Worm (Caenorhabditis elegans) whole organism, L4 larva: ENCODE results near the gene T24D8.6.

Experiments used
- D1046.2 ChIP-seq: fragments of 200-800 bp; sonication (Bioruptor generic); IDR thresholded peaks from 2 replicates; pipeline ENCODE4 v1.3.6; 2022; ENCODE audit warnings: missing genetic modification characterization, missing compliant biosample characterization
- Y48G9A.11 ChIP-seq: fragments of 200-800 bp; sonication (Bioruptor generic); IDR thresholded peaks from 2 replicates; pipeline ENCODE4 v1.3.6; 2022; ENCODE audit warnings: missing genetic modification reagents, missing genetic modification characterization, missing compliant biosample characterization
- ZK546.5 ChIP-seq, 2 experiments: sonication (generic microtip); optimal IDR thresholded peaks; 2 replicates each; lab custom pipeline; 2017; ENCODE audit warnings: missing biosample characterization in 2 of 2, missing genetic modification characterization in 2 of 2
- aha-1 ChIP-seq: fragments of 150-350 bp; peaks from one replicate; lab custom pipeline; 2014; ENCODE audit warnings: missing biosample characterization, missing genetic modification characterization
- ceh-32 ChIP-seq: sonication (generic microtip); optimal IDR thresholded peaks from 2 replicates; lab custom pipeline; 2016; ENCODE audit warnings: mild to moderate bottlenecking, missing genetic modification characterization, missing compliant biosample characterization; ENCODE audit not compliant: poor library complexity
- ceh-82 ChIP-seq: sonication (generic microtip); optimal IDR thresholded peaks from 2 replicates; lab custom pipeline; 2017; ENCODE audit warnings: missing biosample characterization, missing genetic modification characterization
- daf-16 ChIP-seq, 3 experiments: sonication (generic microtip); optimal IDR thresholded peaks; 2 replicates each; lab custom pipeline; 2016 to 2017; ENCODE audit warnings: missing genetic modification characterization in 3 of 3, missing genetic modification reagents in 3 of 3, mild to moderate bottlenecking in 2 of 3, missing compliant biosample characterization in 2 of 3, missing biosample characterization in 1 of 3, moderate library complexity in 1 of 3
- daf-19 ChIP-seq: fragments of 200-800 bp; sonication (Bioruptor generic); conservative IDR thresholded peaks from 2 replicates; pipeline ENCODE4 v1.3.6; 2022; ENCODE audit warnings: missing genetic modification characterization, missing compliant biosample characterization
- daf-8 ChIP-seq: fragments of 200-800 bp; sonication (Bioruptor generic); IDR thresholded peaks from 2 replicates; pipeline ENCODE4 v1.3.6; 2022; ENCODE audit warnings: missing genetic modification characterization, missing compliant biosample characterization
- dmd-6 ChIP-seq: fragments of 200-800 bp; sonication (Bioruptor generic); IDR thresholded peaks from 2 replicates; pipeline ENCODE4 v1.3.6; 2022; ENCODE audit warnings: missing genetic modification reagents, missing genetic modification characterization, missing compliant biosample characterization
- dmd-8 ChIP-seq: fragments of 200-800 bp; sonication (Bioruptor generic); IDR thresholded peaks from 2 replicates; pipeline ENCODE4 v1.3.6; 2022; ENCODE audit warnings: missing genetic modification characterization, missing compliant biosample characterization
- dpl-1 ChIP-seq: fragments of 150-350 bp; optimal IDR thresholded peaks from 2 replicates; lab custom pipeline; 2014; ENCODE audit warnings: missing biosample characterization, missing genetic modification reagents, missing genetic modification characterization
- duxl-1 ChIP-seq: sonication (generic microtip); optimal IDR thresholded peaks from 2 replicates; lab custom pipeline; 2016; ENCODE audit warnings: mild to moderate bottlenecking, missing genetic modification characterization, moderate library complexity, missing compliant biosample characterization; ENCODE audit not compliant: poor library complexity
- dve-1 ChIP-seq: sonication (generic microtip); optimal IDR thresholded peaks from 2 replicates; lab custom pipeline; 2017; ENCODE audit warnings: antibody characterized with exemption, mild to moderate bottlenecking, missing genetic modification characterization, missing compliant biosample characterization; ENCODE audit not compliant: insufficient read depth
- egl-27 ChIP-seq: sonication (generic microtip); optimal IDR thresholded peaks from 3 replicates; lab custom pipeline; 2017; ENCODE audit warnings: missing biosample characterization, missing genetic modification reagents, missing genetic modification characterization
- egl-43 ChIP-seq: fragments of 200-800 bp; sonication (Bioruptor generic); IDR thresholded peaks from 2 replicates; pipeline ENCODE4 v1.3.6; 2022; ENCODE audit warnings: missing genetic modification reagents, missing genetic modification characterization, missing compliant biosample characterization
- hif-1 ChIP-seq, 2 experiments: sonication (generic microtip); optimal IDR thresholded peaks; 2 replicates each; lab custom pipeline; 2016 to 2017; ENCODE audit warnings: missing compliant biosample characterization in 2 of 2, missing genetic modification characterization in 2 of 2, missing genetic modification reagents in 2 of 2, missing genotype in 2 of 2, mild to moderate bottlenecking in 1 of 2
- hlh-11 ChIP-seq: fragments of 200-800 bp; sonication (Bioruptor generic); optimal IDR thresholded peaks from 2 replicates; lab custom pipeline; 2018; ENCODE audit warnings: mild to moderate bottlenecking, missing genetic modification characterization, missing compliant biosample characterization
- hlh-30 ChIP-seq: sonication (generic microtip); optimal IDR thresholded peaks from 2 replicates; lab custom pipeline; 2017; ENCODE audit warnings: antibody characterized with exemption, mild to moderate bottlenecking, missing genetic modification characterization, missing compliant biosample characterization; ENCODE audit not compliant: insufficient read depth
- hmg-1.1 ChIP-seq: fragments of 200-800 bp; sonication (Bioruptor generic); IDR thresholded peaks from 2 replicates; pipeline ENCODE4 v1.3.6; 2022; ENCODE audit warnings: missing genetic modification reagents, missing genetic modification characterization, missing compliant biosample characterization
- lin-1 ChIP-seq: fragments of 200-800 bp; sonication (Bioruptor generic); IDR thresholded peaks from 2 replicates; pipeline ENCODE4 v1.3.6; 2022; ENCODE audit warnings: missing genetic modification reagents, missing genetic modification characterization, missing compliant biosample characterization
- lin-29 ChIP-seq: fragments of 200-800 bp; sonication (Bioruptor generic); IDR thresholded peaks from 2 replicates; pipeline ENCODE4 v1.3.6; 2022; ENCODE audit warnings: missing genetic modification reagents, missing genetic modification characterization, missing compliant biosample characterization
- lin-38 ChIP-seq: fragments of 200-800 bp; sonication (Bioruptor generic); IDR thresholded peaks from 2 replicates; pipeline ENCODE4 v1.3.6; 2022; ENCODE audit warnings: missing genetic modification reagents, missing genetic modification characterization, missing compliant biosample characterization
- lsy-2 ChIP-seq, 2 experiments: fragments of 150-350 bp in 1 of 2; sonication (generic microtip) in 1 of 2; optimal IDR thresholded peaks; 2 replicates each; lab custom pipeline; 2014 to 2017; ENCODE audit warnings: missing biosample characterization in 2 of 2, missing genetic modification characterization in 2 of 2
- madf-5 ChIP-seq, 2 experiments: fragments of 200-800 bp; sonication (Bioruptor generic); IDR thresholded peaks; 2 replicates each; pipeline ENCODE4 v1.3.6; 2022; ENCODE audit warnings: missing compliant biosample characterization in 2 of 2, missing genetic modification characterization in 2 of 2
- madf-9 ChIP-seq: fragments of 200-800 bp; sonication (Bioruptor generic); conservative IDR thresholded peaks from 2 replicates; pipeline ENCODE4 v1.3.6; 2022; ENCODE audit warnings: missing genetic modification reagents, missing genetic modification characterization, missing compliant biosample characterization
- mep-1 ChIP-seq: fragments of 150-350 bp; sonication (generic microtip); optimal IDR thresholded peaks from 3 replicates; lab custom pipeline; 2014; ENCODE audit warnings: missing biosample characterization, missing genetic modification characterization
- mxl-2 ChIP-seq: fragments of 200-800 bp; sonication (Bioruptor generic); conservative IDR thresholded peaks from 2 replicates; pipeline ENCODE4 v1.3.6; 2022; ENCODE audit warnings: missing genetic modification reagents, missing genetic modification characterization, missing compliant biosample characterization
- mxl-3 ChIP-seq: fragments of 200-800 bp; sonication (Bioruptor generic); optimal IDR thresholded peaks from 2 replicates; lab custom pipeline; 2018; ENCODE audit warnings: mild to moderate bottlenecking, missing genetic modification characterization, missing compliant biosample characterization
- nhr-237 ChIP-seq: sonication (generic microtip); optimal IDR thresholded peaks from 2 replicates; lab custom pipeline; 2017; ENCODE audit warnings: missing biosample characterization, missing genetic modification characterization
- nhr-28 ChIP-seq: fragments of 150-350 bp; optimal IDR thresholded peaks from 2 replicates; lab custom pipeline; 2014; ENCODE audit warnings: missing biosample characterization, missing genetic modification characterization
- nhr-48 ChIP-seq: sonication (generic microtip); optimal IDR thresholded peaks from 2 replicates; lab custom pipeline; 2016; ENCODE audit warnings: mild to moderate bottlenecking, missing genetic modification characterization, missing compliant biosample characterization
- pha-4 ChIP-seq, 2 experiments: fragments of 150-350 bp in 1 of 2; fragments of 200-800 bp in 1 of 2; sonication (Bioruptor generic) in 1 of 2; IDR thresholded peaks in 1 of 2; optimal IDR thresholded peaks in 1 of 2; 2 replicates each; pipeline versions ENCODE4 v1.3.6 to Lab custom; 2014 to 2022; ENCODE audit warnings: missing genetic modification characterization in 2 of 2, missing genetic modification reagents in 2 of 2, missing biosample characterization in 1 of 2, missing compliant biosample characterization in 1 of 2
- php-3 ChIP-seq: fragments of 200-800 bp; sonication (Bioruptor generic); IDR thresholded peaks from 2 replicates; pipeline ENCODE4 v1.3.6; 2022; ENCODE audit warnings: missing genetic modification reagents, missing genetic modification characterization, missing compliant biosample characterization
- set-16 ChIP-seq: fragments of 200-800 bp; sonication (Bioruptor generic); IDR thresholded peaks from 2 replicates; pipeline ENCODE4 v1.3.6; 2022; ENCODE audit warnings: missing genetic modification reagents, missing genetic modification characterization, missing compliant biosample characterization
- snpc-1.2 ChIP-seq: fragments of 200-800 bp; sonication (Bioruptor generic); IDR thresholded peaks from 2 replicates; pipeline ENCODE4 v1.3.6; 2022; ENCODE audit warnings: missing genetic modification reagents, missing genetic modification characterization, missing compliant biosample characterization
- spr-1 ChIP-seq: sonication (generic microtip); optimal IDR thresholded peaks from 2 replicates; lab custom pipeline; 2016; ENCODE audit warnings: mild to moderate bottlenecking, missing genetic modification characterization, missing compliant biosample characterization
- tag-97 ChIP-seq: fragments of 200-800 bp; sonication (Bioruptor generic); IDR thresholded peaks from 2 replicates; pipeline ENCODE4 v1.3.6; 2022; ENCODE audit warnings: missing genetic modification characterization, missing compliant biosample characterization
- zip-11 ChIP-seq: fragments of 200-800 bp; sonication (Bioruptor generic); IDR thresholded peaks from 2 replicates; pipeline ENCODE4 v1.3.6; 2022; ENCODE audit warnings: missing genetic modification characterization, missing compliant biosample characterization

The T24D8.6 gene

ce11 chrX:2401883-2402282 lies 36.1 kb upstream of the T24D8.6 start, which contains the start of gene dhhc-9 (continued):
- TF ChIP-seq dpl-1 (GFP tag; lab: Kevin White, UChicago) (no peak), duxl-1 (tag; lab: Kevin White, UChicago) (peak; percentile 54), daf-8 (GFP tag; lab: Robert Waterston, UW) (no peak), daf-16 (GFP tag; optimal IDR thresholded peaks at IDR 0.05; lab: Kevin White, UChicago) (no peak), daf-16 (tag; optimal IDR thresholded peaks at IDR 0.05; lab: Kevin White, UChicago) (no peak), php-3 (GFP tag; lab: Robert Waterston, UW) (0 out of 2 replicates have a peak, but pooled peaks have one; percentile 7), mxl-3 (GFP tag; lab: Kevin White, UChicago) (peak; percentile 74), dmd-6 (GFP tag; lab: Robert Waterston, UW) (peak; percentile 40), Y48G9A.11 (no peak), spr-1 (tag; lab: Kevin White, UChicago) (peak; percentile 17), set-16 (GFP tag; lab: Robert Waterston, UW) (no peak), egl-27 (tag; lab: Kevin White, UChicago) (no peak), hmg-1.1 (GFP tag; lab: Robert Waterston, UW) (peak; percentile 93), madf-9 (GFP tag; lab: Robert Waterston, UW) (no peak)

ce11 chrX:2394983-2395382 lies 29.2 kb upstream of the T24D8.6 start, which contains the start of gene C43H6.6:
TSS of gene C43H6.6 (plus strand) at chrX:2395283.
- TF ChIP-seq hif-1 (tag; optimal IDR thresholded peaks at IDR 0.05; lab: Kevin White, UChicago): no peak
- TF ChIP-seq mxl-2: no peak
- no peak for TF ChIP-seq egl-43 (GFP tag; lab: Robert Waterston, UW)
- TF ChIP-seq lin-29 (GFP tag; lab: Robert Waterston, UW): no peak
- TF ChIP-seq lin-1 (GFP tag; lab: Robert Waterston, UW): no peak
- no peak for TF ChIP-seq pha-4 (GFP tag; IDR thresholded peaks at IDR 0.05; lab: Robert Waterston, UW)
- TF ChIP-seq pha-4 (tag; optimal IDR thresholded peaks at IDR 0.05; lab: Kevin White, UChicago): no peak
- TF ChIP-seq, all 104 proteins: peak for 0

ce11 chrX:2386922-2387566 lies 21.3 kb upstream of the T24D8.6 start:
- TF ChIP-seq hlh-30 (peak; percentile 26), nhr-28 (tag; lab: Kevin White, UChicago) (peak; percentile 14), ceh-32 (no peak), madf-5 (GFP tag; IDR thresholded peaks at IDR 0.05; lab: Robert Waterston, UW) (no peak), ZK546.5 (tag; optimal IDR thresholded peaks at IDR 0.05; lab: Kevin White, UChicago) (no peak), spr-1 (tag; lab: Kevin White, UChicago) (no peak), zip-11 (GFP tag; lab: Robert Waterston, UW) (no peak), aha-1 (peak; percentile 94), nhr-237 (tag; lab: Kevin White, UChicago) (no peak), mxl-3 (GFP tag; lab: Kevin White, UChicago) (peak; percentile 46)

ce11 chrX:2385453-2385852 lies 19.7 kb upstream of the T24D8.6 start, which contains the start of gene F47G3.1:
TSS of gene F47G3.1 (plus strand) at chrX:2385753.
- TF ChIP-seq tag-97 (no peak), aha-1 (peak; percentile 16), madf-9 (GFP tag; lab: Robert Waterston, UW) (0 out of 2 replicates have a peak, but pooled peaks have one; percentile 28), hlh-11 (tag; lab: Kevin White, UChicago) (peak; percentile 34), D1046.2 (GFP tag; lab: Robert Waterston, UW) (no peak), mxl-3 (GFP tag; lab: Kevin White, UChicago) (peak; percentile 43)

- no peak for TF ChIP-seq lin-38 (GFP tag; lab: Robert Waterston, UW)
- TF ChIP-seq ZK546.5 (tag; optimal IDR thresholded peaks at IDR 0.05; lab: Kevin White, UChicago): no peak
- no peak for TF ChIP-seq zip-11 (GFP tag; lab: Robert Waterston, UW)
- no peak for TF ChIP-seq spr-1 (tag; lab: Kevin White, UChicago)
- peak in 1 of 2 experiments; percentile 78 for TF ChIP-seq lsy-2 (tag; optimal IDR thresholded peaks at IDR 0.05; lab: Kevin White, UChicago)
- TF ChIP-seq mep-1 (tag; lab: Kevin White, UChicago): peak; percentile 74
- peak; percentile 66 for TF ChIP-seq dve-1 (tag; lab: Kevin White, UChicago)
- no peak for TF ChIP-seq snpc-1.2 (GFP tag; lab: Robert Waterston, UW)
- no peak for TF ChIP-seq tag-97
- no peak for TF ChIP-seq nhr-48 (tag; lab: Kevin White, UChicago)
- peak; percentile 55 for TF ChIP-seq nhr-28 (tag; lab: Kevin White, UChicago)
- TF ChIP-seq daf-19 (GFP tag; lab: Robert Waterston, UW): no peak
- TF ChIP-seq dpl-1 (GFP tag; lab: Kevin White, UChicago): peak; percentile 64
- TF ChIP-seq lin-29 (GFP tag; lab: Robert Waterston, UW): no peak
- no peak for TF ChIP-seq dmd-8 (GFP tag; lab: Robert Waterston, UW)
- no peak for TF ChIP-seq ceh-82 (tag; lab: Kevin White, UChicago)
Measured at ce11 chrX:2382227-2382626, 16.4 kb upstream of the T24D8.6 start.
